Worm (Caenorhabditis elegans) whole organism, L1 larva: ENCODE data around the gene fkh-3.

Source experiments
- skn-1 ChIP-seq: fragments of 150-350 bp; optimal IDR thresholded peaks from 2 replicates; lab custom pipeline; 2014; ENCODE audit warnings: missing biosample characterization, missing genetic modification characterization
- unc-130 ChIP-seq: fragments of 150-350 bp; optimal IDR thresholded peaks from 2 replicates; lab custom pipeline; 2017; ENCODE audit warnings: missing biosample characterization, missing genetic modification characterization, inconsistent platforms

ce11 chrX:13376851-13377250 is 46.4 kb downstream of the fkh-3 start, which contains the start of the genes C49F8.14 and gem-1:
- TF ChIP-seq unc-130 (tag; lab: Kevin White, UChicago) (no peak), skn-1 (tag; lab: Kevin White, UChicago) (no peak)
